Worm (Caenorhabditis elegans) whole organism, midembryonic: Measurements from ENCODE around the gene gly-11.

Source experiments
- T22C8.4 ChIP-seq: fragments of 200-800 bp; sonication (Bioruptor generic); IDR thresholded peaks from 2 replicates; pipeline ENCODE4 v1.3.6; 2022; ENCODE audit warnings: missing genetic modification characterization, missing compliant biosample characterization
- klf-2 ChIP-seq: fragments of 200-800 bp; sonication (Bioruptor generic); conservative IDR thresholded peaks from 2 replicates; pipeline ENCODE4 v1.3.6; 2022; ENCODE audit warnings: missing genetic modification reagents, missing genetic modification characterization, missing compliant biosample characterization
- med-1 ChIP-seq: sonication (generic microtip); optimal IDR thresholded peaks from 2 replicates; lab custom pipeline; 2017; ENCODE audit warnings: missing genetic modification characterization, mild to moderate bottlenecking, missing compliant biosample characterization, antibody characterized with exemption, missing genetic modification reagents; ENCODE audit not compliant: insufficient read depth
- ref-1 ChIP-seq: fragments of 200-800 bp; sonication (Bioruptor generic); conservative IDR thresholded peaks from 2 replicates; pipeline ENCODE4 v1.3.6; 2022; ENCODE audit warnings: missing genetic modification reagents, missing genetic modification characterization, missing compliant biosample characterization
- ztf-23 ChIP-seq: fragments of 200-800 bp; sonication (Bioruptor generic); IDR thresholded peaks from 2 replicates; pipeline ENCODE4 v1.3.6; 2022; ENCODE audit warnings: missing genetic modification reagents, missing genetic modification characterization, missing compliant biosample characterization

DNA sequence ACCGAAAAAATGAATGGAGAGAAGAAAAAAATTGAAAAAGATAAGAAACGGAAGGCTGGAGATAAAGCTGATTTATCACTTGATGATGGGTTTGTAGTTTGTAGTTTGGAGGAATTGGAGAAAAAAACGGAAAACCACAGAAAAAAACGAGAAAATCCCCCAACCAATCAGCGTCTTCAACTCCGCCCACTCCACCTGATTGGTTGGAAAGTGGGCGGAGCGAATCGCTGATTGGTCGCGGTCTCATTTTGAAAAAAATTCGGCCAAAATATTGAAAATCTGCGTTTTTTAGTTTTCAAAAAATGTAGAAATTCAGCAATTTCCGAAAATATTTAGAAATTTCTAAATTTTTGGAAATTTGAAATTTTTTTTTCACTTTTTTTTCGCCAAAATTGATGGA lies 21.3 kb downstream of the gly-11 start:
- no peak for TF ChIP-seq ztf-23 (GFP tag; lab: Robert Waterston, UW)
- no peak for TF ChIP-seq ref-1 (GFP tag; lab: Robert Waterston, UW)
- no peak for TF ChIP-seq T22C8.4 (GFP tag; lab: Robert Waterston, UW)
- no peak for TF ChIP-seq med-1 (GFP tag; lab: Kevin White, UChicago)
- no peak for TF ChIP-seq klf-2 (GFP tag; lab: Robert Waterston, UW)
